Fruit fly (Drosophila melanogaster) whole organism, embryonic: ENCODE results near the gene mRpL13.
A peak's percentile ranks its signal among the peaks of the same experiment; 100 is the strongest.

Source experiments
- Abd-B ChIP-seq: fragments of 200-800 bp; sonication (Bioruptor generic); optimal IDR thresholded peaks from 2 replicates; lab custom pipeline; 2018; ENCODE audit warnings: missing biosample characterization, mild to moderate bottlenecking, missing genetic modification characterization, moderate library complexity
- Adf1 ChIP-seq: fragments of 200-800 bp; sonication (Bioruptor generic); IDR thresholded peaks from 2 replicates; pipeline ENCODE4 v1.3.6; 2022; ENCODE audit warnings: missing biosample characterization, missing genetic modification characterization
- Aef1 ChIP-seq: fragments of 200-800 bp; sonication (Bioruptor generic); IDR thresholded peaks from 3 replicates; pipeline ENCODE4 v1.3.6; 2022; ENCODE audit warnings: missing biosample characterization, missing genetic modification characterization
- Atf-2 ChIP-seq: fragments of 200-800 bp; sonication (Bioruptor generic); optimal IDR thresholded peaks from 2 replicates; lab custom pipeline; 2016; ENCODE audit warnings: missing biosample characterization, missing genetic modification characterization
- Awh ChIP-seq: fragments of 200-800 bp; sonication (Bioruptor generic); IDR thresholded peaks from 2 replicates; pipeline ENCODE4, ENCODE4 v1.3.6; 2022; ENCODE audit warnings: missing biosample characterization, missing genetic modification characterization
- CG10654 ChIP-seq: fragments of 200-800 bp; sonication (Bioruptor generic); optimal IDR thresholded peaks from 2 replicates; lab custom pipeline; 2016; ENCODE audit warnings: missing biosample characterization, missing genetic modification characterization
- CG12299 ChIP-seq: fragments of 200-800 bp; sonication (Bioruptor generic); optimal IDR thresholded peaks from 2 replicates; lab custom pipeline; 2018; ENCODE audit warnings: missing biosample characterization, mild to moderate bottlenecking, missing genetic modification characterization
- CG13123 ChIP-seq: fragments of 200-800 bp; sonication (Bioruptor generic); optimal IDR thresholded peaks from 2 replicates; lab custom pipeline; 2016; ENCODE audit warnings: missing biosample characterization, missing genetic modification characterization
- CG14710 ChIP-seq: fragments of 200-800 bp; sonication (Bioruptor generic); optimal IDR thresholded peaks from 3 replicates; lab custom pipeline; 2019; ENCODE audit warnings: missing biosample characterization, mild to moderate bottlenecking, missing genetic modification characterization, moderate library complexity
- CG15073 ChIP-seq: fragments of 200-800 bp; sonication (Bioruptor generic); optimal IDR thresholded peaks from 2 replicates; lab custom pipeline; 2016; ENCODE audit warnings: missing biosample characterization, missing genetic modification characterization
- CG15601 ChIP-seq: fragments of 200-800 bp; sonication (Bioruptor generic); optimal IDR thresholded peaks from 3 replicates; lab custom pipeline; 2019; ENCODE audit warnings: missing biosample characterization, mild to moderate bottlenecking, missing genetic modification characterization, moderate library complexity
- CG2199 ChIP-seq: fragments of 200-800 bp; sonication (Bioruptor generic); IDR thresholded peaks from 3 replicates; pipeline ENCODE4 v1.3.6; 2022; ENCODE audit warnings: missing biosample characterization, missing genetic modification characterization
- CG3163 ChIP-seq: fragments of 200-800 bp; sonication (Bioruptor generic); optimal IDR thresholded peaks from 3 replicates; lab custom pipeline; 2016; ENCODE audit warnings: missing biosample characterization, missing genetic modification characterization
- CG34422 ChIP-seq: fragments of 200-800 bp; sonication (Bioruptor generic); IDR thresholded peaks from 3 replicates; pipeline ENCODE4 v1.3.6; 2022; ENCODE audit warnings: missing biosample characterization, missing genetic modification characterization
- CrebB ChIP-seq: fragments of 200-800 bp; sonication (Bioruptor generic); optimal IDR thresholded peaks from 3 replicates; lab custom pipeline; 2018; ENCODE audit warnings: missing biosample characterization, mild to moderate bottlenecking, missing genetic modification characterization
- D ChIP-seq, 2 experiments: fragments of 200-800 bp in 1 of 2; fragments of >200 bp in 1 of 2; sonication (Bioruptor generic) in 1 of 2; optimal IDR thresholded peaks; 2 replicates in 1 of 2; 3 replicates in 1 of 2; lab custom pipeline; 2017; ENCODE audit warnings: mild to moderate bottlenecking in 1 of 2, missing biosample characterization in 1 of 2, missing genetic modification characterization in 1 of 2, missing genetic modification reagents in 1 of 2
- Deaf1 ChIP-seq: fragments of 200-800 bp; optimal IDR thresholded peaks from 3 replicates; lab custom pipeline; 2019; ENCODE audit warnings: missing biosample characterization, mild to moderate bottlenecking, missing genetic modification characterization, moderate library complexity
- Dfd ChIP-seq, 2 experiments: fragments of >200 bp; optimal IDR thresholded peaks; 2 replicates each; lab custom pipeline; 2017; ENCODE audit warnings: missing biosample characterization in 2 of 2, missing genetic modification characterization in 2 of 2
- H15 ChIP-seq: fragments of 200-800 bp; sonication (Bioruptor generic); IDR thresholded peaks from 3 replicates; pipeline ENCODE4 v1.3.6; 2022; ENCODE audit warnings: missing biosample characterization, missing genetic modification characterization
- Hr51 ChIP-seq, 2 experiments: fragments of 200-800 bp; sonication (Bioruptor generic); optimal IDR thresholded peaks; 2 replicates in 1 of 2; 3 replicates in 1 of 2; lab custom pipeline; 2016 to 2018; ENCODE audit warnings: missing biosample characterization in 2 of 2, missing genetic modification characterization in 2 of 2, mild to moderate bottlenecking in 1 of 2, moderate library complexity in 1 of 2
- Jarid2 ChIP-seq: fragments of 200-800 bp; sonication (Bioruptor generic); optimal IDR thresholded peaks from 3 replicates; lab custom pipeline; 2017; ENCODE audit warnings: mild to moderate bottlenecking, missing biosample characterization, missing genetic modification reagents, missing genetic modification characterization
- Med ChIP-seq: fragments of 200-800 bp; sonication (Bioruptor generic); peaks from one replicate; lab custom pipeline; 2016; ENCODE audit warnings: missing biosample characterization, missing genetic modification characterization, mild to moderate bottlenecking, inconsistent platforms, moderate library complexity
- Ssrp ChIP-seq: fragments of 200-800 bp; sonication (Bioruptor generic); optimal IDR thresholded peaks from 2 replicates; lab custom pipeline; 2018; ENCODE audit warnings: missing biosample characterization, mild to moderate bottlenecking, missing genetic modification characterization, moderate library complexity
- Stat92E ChIP-seq, 3 experiments: fragments of >200 bp in 2 of 3; fragments of 200-800 bp in 1 of 3; sonication (Bioruptor generic) in 1 of 3; optimal IDR thresholded peaks; 2 replicates each; lab custom pipeline; 2017 to 2019; ENCODE audit warnings: missing biosample characterization in 3 of 3, missing genetic modification characterization in 3 of 3, mild to moderate bottlenecking in 1 of 3, moderate library complexity in 1 of 3
- Xbp1 ChIP-seq: fragments of 200-800 bp; sonication (Bioruptor generic); optimal IDR thresholded peaks from 3 replicates; lab custom pipeline; 2016; ENCODE audit warnings: missing biosample characterization, mild to moderate bottlenecking, missing genetic modification characterization
- al ChIP-seq: fragments of 200-800 bp; sonication (Bioruptor generic); IDR thresholded peaks from 2 replicates; pipeline ENCODE4 v1.3.6; 2022; ENCODE audit warnings: missing biosample characterization, missing genetic modification characterization
- br ChIP-seq: fragments of >200 bp; optimal IDR thresholded peaks from 2 replicates; lab custom pipeline; 2017
- caup ChIP-seq: fragments of 200-800 bp; sonication (Bioruptor generic); optimal IDR thresholded peaks from 3 replicates; lab custom pipeline; 2017; ENCODE audit warnings: missing biosample characterization, mild to moderate bottlenecking, missing genetic modification characterization, moderate library complexity; ENCODE audit not compliant: severe bottlenecking
- crc ChIP-seq: fragments of 200-800 bp; sonication (Bioruptor generic); optimal IDR thresholded peaks from 2 replicates; lab custom pipeline; 2016; ENCODE audit warnings: missing biosample characterization, missing genetic modification characterization
- disco-r ChIP-seq: fragments of 200-800 bp; sonication (Bioruptor generic); optimal IDR thresholded peaks from 2 replicates; lab custom pipeline; 2016; ENCODE audit warnings: missing biosample characterization, missing genetic modification characterization
- dysf ChIP-seq: fragments of 200-800 bp; sonication (Bioruptor generic); IDR thresholded peaks from 3 replicates; pipeline ENCODE4 v1.3.6; 2022; ENCODE audit warnings: missing biosample characterization, missing genetic modification characterization
- emc ChIP-seq: fragments of 200-800 bp; sonication (Bioruptor generic); optimal IDR thresholded peaks from 2 replicates; lab custom pipeline; 2016; ENCODE audit warnings: missing biosample characterization, missing genetic modification characterization
- gcm2 ChIP-seq: fragments of 200-800 bp; sonication (Bioruptor generic); optimal IDR thresholded peaks from 2 replicates; lab custom pipeline; 2016; ENCODE audit warnings: missing biosample characterization, missing genetic modification characterization
- grau ChIP-seq: fragments of 200-800 bp; optimal IDR thresholded peaks from 3 replicates; lab custom pipeline; 2019; ENCODE audit warnings: missing biosample characterization, mild to moderate bottlenecking, missing genetic modification characterization, moderate library complexity
- grn ChIP-seq: fragments of 200-800 bp; sonication (Bioruptor generic); optimal IDR thresholded peaks from 3 replicates; lab custom pipeline; 2017; ENCODE audit warnings: missing biosample characterization, missing genetic modification characterization
- hkb ChIP-seq, 2 experiments: fragments of 200-800 bp in 1 of 2; fragments of >200 bp in 1 of 2; sonication (Bioruptor generic) in 1 of 2; IDR thresholded peaks in 1 of 2; optimal IDR thresholded peaks in 1 of 2; 2 replicates each; pipeline versions ENCODE4 v1.3.6 to Lab custom; 2017 to 2022; ENCODE audit warnings: missing biosample characterization in 1 of 2, missing genetic modification characterization in 1 of 2
- ind ChIP-seq: fragments of 200-800 bp; sonication (Bioruptor generic); optimal IDR thresholded peaks from 3 replicates; lab custom pipeline; 2016; ENCODE audit warnings: missing biosample characterization, missing genetic modification characterization
- nmo ChIP-seq: fragments of 200-800 bp; sonication (Bioruptor generic); optimal IDR thresholded peaks from 2 replicates; lab custom pipeline; 2018; ENCODE audit warnings: missing biosample characterization, mild to moderate bottlenecking, missing genetic modification characterization, moderate library complexity
- prd ChIP-seq, 3 experiments: fragments of >200 bp in 2 of 3; fragments of 200-800 bp in 1 of 3; sonication (Bioruptor generic) in 1 of 3; optimal IDR thresholded peaks in 2 of 3; IDR thresholded peaks in 1 of 3; 2 replicates in 2 of 3; 3 replicates in 1 of 3; pipeline versions ENCODE4 v1.3.6 to Lab custom; 2017 to 2022; ENCODE audit warnings: missing biosample characterization in 1 of 3, missing genetic modification characterization in 1 of 3
- psq ChIP-seq: fragments of 200-800 bp; sonication (Bioruptor generic); optimal IDR thresholded peaks from 2 replicates; lab custom pipeline; 2017; ENCODE audit warnings: missing biosample characterization, missing genetic modification characterization
- pzg ChIP-seq: fragments of 200-800 bp; sonication (Bioruptor generic); optimal IDR thresholded peaks from 3 replicates; lab custom pipeline; 2018; ENCODE audit warnings: missing biosample characterization, mild to moderate bottlenecking, missing genetic modification characterization, moderate library complexity
- scrt ChIP-seq: fragments of 200-800 bp; sonication (Bioruptor generic); optimal IDR thresholded peaks from 2 replicates; lab custom pipeline; 2018; ENCODE audit warnings: missing biosample characterization, mild to moderate bottlenecking, missing genetic modification characterization, moderate library complexity
- sim ChIP-seq: fragments of 200-800 bp; sonication (Bioruptor generic); IDR thresholded peaks from 2 replicates; pipeline ENCODE4 v1.3.6; 2022; ENCODE audit warnings: missing biosample characterization, missing genetic modification characterization
- slbo ChIP-seq: fragments of 200-800 bp; sonication (Bioruptor generic); IDR thresholded peaks from 2 replicates; pipeline ENCODE4 v1.3.6; 2022; ENCODE audit warnings: missing biosample characterization, missing genetic modification characterization
- stwl ChIP-seq: fragments of 200-800 bp; sonication (Bioruptor generic); optimal IDR thresholded peaks from 3 replicates; lab custom pipeline; 2018; ENCODE audit warnings: missing biosample characterization, mild to moderate bottlenecking, missing genetic modification characterization, moderate library complexity
- sug ChIP-seq: fragments of 200-800 bp; optimal IDR thresholded peaks from 2 replicates; lab custom pipeline; 2019; ENCODE audit warnings: missing biosample characterization, mild to moderate bottlenecking, missing genetic modification characterization, moderate library complexity
- tio ChIP-seq: fragments of 200-800 bp; sonication (Bioruptor generic); optimal IDR thresholded peaks from 2 replicates; lab custom pipeline; 2017; ENCODE audit warnings: missing biosample characterization, missing genetic modification characterization, inconsistent platforms

The mRpL13 gene

dm6 chr2L:18858661-18859532 lies at the start of gene mRpL13, which contains the start of gene CG10602 (continued):
- no peak for TF ChIP-seq CG15073 (GFP tag; lab: Kevin White, UChicago)
- TF ChIP-seq Hr51 (GFP tag; optimal IDR thresholded peaks at IDR 0.05; lab: Kevin White, UChicago): no peak
- no peak for TF ChIP-seq Atf-2 (GFP tag; lab: Kevin White, UChicago)
- TF ChIP-seq CG2199 (GFP tag; lab: Robert Waterston, UW): peak; percentile 87
- peak in 1 of 2 experiments; percentile 94 for TF ChIP-seq Dfd (GFP tag; optimal IDR thresholded peaks at IDR 0.05; lab: Kevin White, UChicago)
- TF ChIP-seq Med (GFP tag; lab: Kevin White, UChicago): peak; percentile 85
- TF ChIP-seq Adf1 (GFP tag; lab: Robert Waterston, UW): no peak
- peak; percentile 31 for TF ChIP-seq Jarid2 (GFP tag; lab: Kevin White, UChicago)
- TF ChIP-seq psq (GFP tag; lab: Kevin White, UChicago): no peak
- TF ChIP-seq hkb (optimal IDR thresholded peaks at IDR 0.05; lab: Kevin White, UChicago): no peak
- no peak for TF ChIP-seq hkb (GFP tag; IDR thresholded peaks at IDR 0.05; lab: Robert Waterston, UW)
- TF ChIP-seq CG10654: no peak
- no peak for TF ChIP-seq sim (GFP tag; lab: Robert Waterston, UW)
- peak; percentile 76 for TF ChIP-seq nmo
- TF ChIP-seq Xbp1: peak; percentile 24
- TF ChIP-seq prd (optimal IDR thresholded peaks at IDR 0.05; lab: Kevin White, UChicago): no peak
- TF ChIP-seq prd (GFP tag; IDR thresholded peaks at IDR 0.05; lab: Robert Waterston, UW): no peak
- TF ChIP-seq CrebB (tag; lab: Kevin White, UChicago): no peak
- TF ChIP-seq stwl (tag; lab: Kevin White, UChicago): peak; percentile 86
- no peak for TF ChIP-seq ind (GFP tag; lab: Kevin White, UChicago)
- TF ChIP-seq emc (GFP tag; lab: Kevin White, UChicago): no peak
- TF ChIP-seq grn: no peak
- TF ChIP-seq Aef1: no peak
- TF ChIP-seq tio (GFP tag; lab: Kevin White, UChicago): no peak
- TF ChIP-seq Deaf1 (tag; lab: Kevin White, UChicago): no peak
- TF ChIP-seq caup (GFP tag; lab: Kevin White, UChicago): no peak
- peak; percentile 47 for TF ChIP-seq slbo (GFP tag; lab: Robert Waterston, UW)
- peak; percentile 61; the same call in 2 of the 3 replicates for TF ChIP-seq CG34422 (GFP tag; lab: Robert Waterston, UW)
- no peak for TF ChIP-seq D (optimal IDR thresholded peaks at IDR 0.05; lab: Kevin White, UChicago)
- no peak for TF ChIP-seq D (GFP tag; optimal IDR thresholded peaks at IDR 0.05; lab: Kevin White, UChicago)
- no peak for TF ChIP-seq gcm2 (GFP tag; lab: Kevin White, UChicago)
- TF ChIP-seq scrt (GFP tag; lab: Kevin White, UChicago): no peak
- TF ChIP-seq dysf (GFP tag; lab: Robert Waterston, UW): no peak
- TF ChIP-seq CG14710 (tag; lab: Kevin White, UChicago): peak; percentile 68
- peak; percentile 49 for TF ChIP-seq CG3163 (GFP tag; lab: Kevin White, UChicago)
- TF ChIP-seq grau (tag; lab: Kevin White, UChicago): peak; percentile 15
- peak; percentile 82 for TF ChIP-seq Abd-B (GFP tag; lab: Kevin White, UChicago)
- TF ChIP-seq br (lab: Kevin White, UChicago): no peak
- TF ChIP-seq CG13123 (GFP tag; lab: Kevin White, UChicago): peak; percentile 5
- peak in 1 of 3 experiments; percentile 69 for TF ChIP-seq Stat92E (GFP tag; optimal IDR thresholded peaks at IDR 0.05; lab: Kevin White, UChicago)
- TF ChIP-seq H15 (GFP tag; lab: Robert Waterston, UW): no peak
- TF ChIP-seq CG12299 (tag; lab: Kevin White, UChicago): no peak
- peak; percentile 97 for TF ChIP-seq pzg (GFP tag; lab: Kevin White, UChicago)
- TF ChIP-seq al (GFP tag; lab: Robert Waterston, UW): no peak
- TF ChIP-seq Awh (GFP tag; lab: Robert Waterston, UW): no peak
- TF ChIP-seq CG15601 (tag; lab: Kevin White, UChicago): peak; percentile 53
- TF ChIP-seq disco-r (GFP tag; lab: Kevin White, UChicago): no peak
- TF ChIP-seq Ssrp (tag; lab: Kevin White, UChicago): no peak
- TF ChIP-seq crc (GFP tag; lab: Kevin White, UChicago): no peak
- peak; percentile 47 for TF ChIP-seq sug
